Fruit fly (Drosophila melanogaster): ENCODE results near the gene CG8292.

DNA sequence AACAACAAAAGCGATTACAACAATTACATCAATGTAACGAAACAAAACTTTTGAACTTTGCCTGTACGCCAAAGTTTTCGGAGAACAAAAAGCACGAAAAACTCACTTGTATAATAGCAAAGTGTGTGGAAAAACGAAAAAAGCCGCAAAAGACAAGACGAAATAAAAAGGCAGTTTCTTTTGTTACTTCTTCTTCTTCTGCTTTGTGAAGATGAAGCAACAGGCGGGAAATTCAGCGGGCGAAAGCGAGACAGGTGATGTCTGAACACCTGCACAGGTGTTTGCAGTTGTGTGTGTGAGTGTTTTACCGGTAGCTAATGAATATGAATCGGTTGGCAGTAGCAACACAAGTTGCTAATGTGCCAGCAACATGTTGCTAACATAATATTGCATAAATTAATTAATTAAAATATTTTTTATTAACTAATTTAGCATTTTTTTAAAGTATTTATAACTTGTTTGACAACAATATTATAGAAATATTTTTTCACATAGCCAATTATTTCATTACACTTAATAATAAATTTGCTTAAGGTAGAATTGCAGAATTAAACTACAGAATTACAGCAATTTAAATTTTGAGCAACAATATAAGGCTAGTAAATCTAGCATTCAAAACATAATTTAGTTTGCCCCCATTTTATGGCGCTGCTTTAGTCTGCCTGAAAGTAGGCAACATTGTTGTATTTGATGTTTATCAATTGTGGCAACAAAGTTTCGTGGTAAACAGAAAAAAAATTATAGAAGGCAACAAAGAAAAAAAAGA, 49.0 kb upstream of the CG8292 start:
- TF ChIP-seq Mnt (GFP tag; optimal IDR thresholded peaks at IDR 0.05): no peak
- TF ChIP-seq cnc (optimal IDR thresholded peaks at IDR 0.05): no peak

Measured in whole organism, adult.